Fruit fly (Drosophila melanogaster): Measurements from ENCODE around the gene Eip74EF.

The Eip74EF gene

DNA sequence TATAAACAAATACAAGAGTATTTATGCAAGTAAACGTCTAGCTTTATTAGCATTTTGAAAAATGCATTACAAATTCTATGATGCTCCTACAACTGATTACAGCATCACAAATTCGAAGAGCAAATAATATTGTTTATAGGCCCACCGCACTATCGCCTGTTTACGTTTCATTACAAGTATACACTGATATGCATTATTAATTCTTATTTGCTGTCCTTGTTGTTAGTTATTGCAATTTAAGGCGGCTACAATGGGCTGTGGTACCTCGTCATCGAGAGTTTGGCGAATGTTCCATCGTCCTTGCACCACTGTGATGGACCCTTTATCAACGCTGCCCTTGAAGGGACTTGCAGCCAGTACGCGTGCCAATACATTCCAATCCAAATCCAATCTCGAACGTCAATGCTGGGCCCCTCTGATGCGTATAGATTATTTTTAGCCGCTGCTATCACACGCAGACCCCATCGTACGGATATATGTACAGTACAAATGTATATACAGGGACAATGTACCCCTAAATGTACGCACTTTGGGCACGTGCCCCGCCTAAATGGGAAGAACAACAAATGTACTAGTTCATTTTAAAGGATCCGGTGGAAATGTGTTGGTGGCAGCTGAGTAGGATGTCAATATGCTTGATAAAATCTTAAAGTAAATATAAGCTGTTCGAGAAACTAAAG, 37.7 kb upstream of the Eip74EF start (continued):
- TF ChIP-seq CG4404 (GFP tag; IDR thresholded peaks at IDR 0.05) = no peak
- TF ChIP-seq sim (GFP tag; IDR thresholded peaks at IDR 0.05) = no peak
- TF ChIP-seq ATbp (GFP tag; optimal IDR thresholded peaks at IDR 0.05) = peak; percentile 50
- TF ChIP-seq sr (GFP tag; IDR thresholded peaks at IDR 0.05) = no peak
- no peak for TF ChIP-seq gcm (GFP tag; optimal IDR thresholded peaks at IDR 0.05)
- TF ChIP-seq CG15479 (GFP tag; optimal IDR thresholded peaks at IDR 0.05) = no peak
- peak; percentile 47 for TF ChIP-seq Ets65A (GFP tag)
- TF ChIP-seq CG17912 (GFP tag; optimal IDR thresholded peaks at IDR 0.05) = no peak
- TF ChIP-seq Nf-YB (GFP tag; optimal IDR thresholded peaks at IDR 0.05) = no peak
- TF ChIP-seq HmgZ (tag; optimal IDR thresholded peaks at IDR 0.05) = no peak
- no peak for TF ChIP-seq CG2116 (GFP tag; optimal IDR thresholded peaks at IDR 0.05)
- peak; percentile 37 for TF ChIP-seq Blimp-1 (GFP tag; optimal IDR thresholded peaks at IDR 0.05)
- no peak for TF ChIP-seq CG34224 (GFP tag; IDR thresholded peaks at IDR 0.05; ENCODE audit: partially characterized antibody)
- TF ChIP-seq CG2129 (GFP tag; IDR thresholded peaks at IDR 0.05; ENCODE audit: partially characterized antibody) = no peak
- TF ChIP-seq CG2202 (tag; optimal IDR thresholded peaks at IDR 0.05) = no peak
- no peak for TF ChIP-seq trem (tag; optimal IDR thresholded peaks at IDR 0.05)
- TF ChIP-seq zfh2 (GFP tag; optimal IDR thresholded peaks at IDR 0.05) = no peak
- TF ChIP-seq CG13624 (GFP tag; optimal IDR thresholded peaks at IDR 0.05) = no peak
- no peak for TF ChIP-seq CG3281 (GFP tag; optimal IDR thresholded peaks at IDR 0.05)
- TF ChIP-seq slou (GFP tag; optimal IDR thresholded peaks at IDR 0.05) = no peak
- TF ChIP-seq CG15601 (tag; optimal IDR thresholded peaks at IDR 0.05) = peak; percentile 5
- TF ChIP-seq CG16863 (GFP tag; optimal IDR thresholded peaks at IDR 0.05) = no peak
- TF ChIP-seq Sox102F (GFP tag; optimal IDR thresholded peaks at IDR 0.05) = peak; percentile 48
- peak; percentile 19 for TF ChIP-seq org-1 (GFP tag; optimal IDR thresholded peaks at IDR 0.05)
- TF ChIP-seq CG11504 (tag; optimal IDR thresholded peaks at IDR 0.05) = peak; percentile 3
- TF ChIP-seq repo (GFP tag; optimal IDR thresholded peaks at IDR 0.05) = no peak
- no peak for TF ChIP-seq MESR4 (GFP tag; optimal IDR thresholded peaks at IDR 0.05)
- 0 out of 2 replicates have a peak, but pooled peaks have one; percentile 20 for TF ChIP-seq CG1024 (GFP tag; IDR thresholded peaks at IDR 0.05)
- no peak for TF ChIP-seq Taf1 (GFP tag; IDR thresholded peaks at IDR 0.05)
- no peak for TF ChIP-seq B-H2 (GFP tag; optimal IDR thresholded peaks at IDR 0.05)
- TF ChIP-seq CG11398 (GFP tag; optimal IDR thresholded peaks at IDR 0.05) = no peak
- TF ChIP-seq wdn (GFP tag; IDR thresholded peaks at IDR 0.05) = no peak
- no peak for TF ChIP-seq pho (GFP tag; optimal IDR thresholded peaks at IDR 0.05)
- no peak for TF ChIP-seq CG3995 (GFP tag; optimal IDR thresholded peaks at IDR 0.05)
- TF ChIP-seq CG3726 (GFP tag; IDR thresholded peaks at IDR 0.05) = 0 out of 3 replicates have a peak, but pooled peaks have one; percentile 42
- no peak for TF ChIP-seq Ets97D (GFP tag; optimal IDR thresholded peaks at IDR 0.05)
- peak; percentile 10 for TF ChIP-seq NC2β (GFP tag; optimal IDR thresholded peaks at IDR 0.05)
- no peak for TF ChIP-seq CG4617 (GFP tag; optimal IDR thresholded peaks at IDR 0.05; ENCODE audit: borderline replicate concordance)
- TF ChIP-seq CG33557 (GFP tag; optimal IDR thresholded peaks at IDR 0.05) = peak; percentile 29
- no peak for TF ChIP-seq slp2 (GFP tag; optimal IDR thresholded peaks at IDR 0.05)
- peak; percentile 62 for TF ChIP-seq CG4707 (GFP tag; optimal IDR thresholded peaks at IDR 0.05)
- TF ChIP-seq CG13287 (GFP tag; IDR thresholded peaks at IDR 0.05; ENCODE audit: partially characterized antibody) = no peak
- TF ChIP-seq CG17361 (GFP tag; IDR thresholded peaks at IDR 0.05) = no peak
- no peak for TF ChIP-seq CG17186 (GFP tag; optimal IDR thresholded peaks at IDR 0.05)
- TF ChIP-seq CG7963 (GFP tag; IDR thresholded peaks at IDR 0.05; ENCODE audit: partially characterized antibody) = no peak
- TF ChIP-seq CG9727 (GFP tag; optimal IDR thresholded peaks at IDR 0.05) = no peak
- peak; percentile 52 for TF ChIP-seq Xrp1 (GFP tag; IDR thresholded peaks at IDR 0.05)
- no peak for TF ChIP-seq tgo (GFP tag; IDR thresholded peaks at IDR 0.05)
- TF ChIP-seq da (GFP tag; optimal IDR thresholded peaks at IDR 0.05) = no peak
- peak; percentile 29 for TF ChIP-seq CG8359 (GFP tag; optimal IDR thresholded peaks at IDR 0.05; ENCODE audit: borderline replicate concordance)
